Worm (Caenorhabditis elegans) whole organism, young adult: Measurements from ENCODE around the gene C05D12.2.

ENCODE experiments used
- B0261.1 ChIP-seq: sonication (generic microtip); optimal IDR thresholded peaks from 2 replicates; lab custom pipeline; 2016; ENCODE audit warnings: mild to moderate bottlenecking, missing genetic modification characterization, moderate library complexity, missing compliant biosample characterization
- C06A6.2 ChIP-seq: fragments of 200-800 bp; sonication (Bioruptor generic); conservative IDR thresholded peaks from 2 replicates; pipeline ENCODE4 v1.3.6; 2022; ENCODE audit warnings: missing genetic modification characterization, missing compliant biosample characterization
- C17E4.6 ChIP-seq: fragments of 200-800 bp; sonication (Bioruptor generic); IDR thresholded peaks from 2 replicates; pipeline ENCODE4 v1.3.6; 2022; ENCODE audit warnings: missing genetic modification reagents, missing genetic modification characterization, missing compliant biosample characterization
- F33H1.4 ChIP-seq: fragments of 200-800 bp; sonication (Bioruptor generic); IDR thresholded peaks from 2 replicates; pipeline ENCODE4 v1.3.6; 2022; ENCODE audit warnings: missing genetic modification reagents, missing genetic modification characterization, missing compliant biosample characterization
- akir-1 ChIP-seq: fragments of 200-800 bp; sonication (Bioruptor generic); optimal IDR thresholded peaks from 2 replicates; lab custom pipeline; 2018; ENCODE audit warnings: mild to moderate bottlenecking, missing genetic modification characterization, moderate library complexity, missing compliant biosample characterization
- aptf-2 ChIP-seq: fragments of 200-800 bp; sonication (Bioruptor generic); conservative IDR thresholded peaks from 2 replicates; pipeline ENCODE4 v1.3.6; 2022; ENCODE audit warnings: missing genetic modification reagents, missing genetic modification characterization, missing compliant biosample characterization
- atf-7 ChIP-seq: sonication (generic microtip); optimal IDR thresholded peaks from 2 replicates; lab custom pipeline; 2017; ENCODE audit warnings: mild to moderate bottlenecking, missing genetic modification characterization, missing compliant biosample characterization
- attf-3 ChIP-seq: fragments of 200-800 bp; sonication (Bioruptor generic); conservative IDR thresholded peaks from 2 replicates; pipeline ENCODE4 v1.3.6; 2022; ENCODE audit warnings: missing genetic modification reagents, missing genetic modification characterization, missing compliant biosample characterization
- attf-5 ChIP-seq: fragments of 200-800 bp; sonication (Bioruptor generic); optimal IDR thresholded peaks from 2 replicates; lab custom pipeline; 2018; ENCODE audit warnings: mild to moderate bottlenecking, missing genetic modification characterization, missing compliant biosample characterization
- attf-6 ChIP-seq: fragments of 200-800 bp; sonication (Bioruptor generic); IDR thresholded peaks from 2 replicates; pipeline ENCODE4 v1.3.6; 2022; ENCODE audit warnings: missing genetic modification reagents, missing genetic modification characterization, missing compliant biosample characterization
- bed-1 ChIP-seq: fragments of 200-800 bp; sonication (Bioruptor generic); IDR thresholded peaks from 2 replicates; pipeline ENCODE4 v1.3.6; 2022; ENCODE audit warnings: missing genetic modification reagents, missing genetic modification characterization, missing compliant biosample characterization
- cebp-1 ChIP-seq, 2 experiments: fragments of 200-800 bp in 1 of 2; sonication (Bioruptor generic) in 1 of 2; sonication (generic microtip) in 1 of 2; IDR thresholded peaks in 1 of 2; optimal IDR thresholded peaks in 1 of 2; 2 replicates each; pipeline versions ENCODE4 v1.3.6 to Lab custom; 2017 to 2022; ENCODE audit warnings: missing compliant biosample characterization in 2 of 2, missing genetic modification characterization in 2 of 2, mild to moderate bottlenecking in 1 of 2, missing genetic modification reagents in 1 of 2, moderate library complexity in 1 of 2
- ceh-79 ChIP-seq: sonication (generic microtip); optimal IDR thresholded peaks from 2 replicates; lab custom pipeline; 2017; ENCODE audit warnings: mild to moderate bottlenecking, missing genetic modification characterization, missing compliant biosample characterization
- dpff-1 ChIP-seq: sonication (generic microtip); optimal IDR thresholded peaks from 2 replicates; lab custom pipeline; 2017; ENCODE audit warnings: mild to moderate bottlenecking, missing genetic modification characterization, missing compliant biosample characterization
- dpl-1 ChIP-seq: fragments of 150-350 bp; optimal IDR thresholded peaks from 2 replicates; lab custom pipeline; 2014; ENCODE audit warnings: missing biosample characterization, missing genetic modification reagents, missing genetic modification characterization
- ekl-4 ChIP-seq: fragments of 200-800 bp; sonication (Bioruptor generic); IDR thresholded peaks from 2 replicates; pipeline ENCODE4 v1.3.6; 2022; ENCODE audit warnings: missing genetic modification reagents, missing genetic modification characterization, missing compliant biosample characterization
- ets-4 ChIP-seq: fragments of 200-800 bp; sonication (Bioruptor generic); optimal IDR thresholded peaks from 2 replicates; lab custom pipeline; 2018; ENCODE audit warnings: mild to moderate bottlenecking, missing genetic modification characterization, missing compliant biosample characterization
- fkh-3 ChIP-seq: sonication (generic microtip); optimal IDR thresholded peaks from 2 replicates; lab custom pipeline; 2016; ENCODE audit warnings: mild to moderate bottlenecking, missing genetic modification characterization, missing compliant biosample characterization
- hsf-1 ChIP-seq: fragments of 200-800 bp; sonication (Bioruptor generic); IDR thresholded peaks from 2 replicates; pipeline ENCODE4 v1.3.6; 2022; ENCODE audit warnings: missing genetic modification reagents, missing genetic modification characterization, missing compliant biosample characterization
- let-607 ChIP-seq, 2 experiments: fragments of 200-800 bp in 1 of 2; sonication (Bioruptor generic) in 1 of 2; sonication (generic microtip) in 1 of 2; optimal IDR thresholded peaks; 2 replicates each; lab custom pipeline; 2016 to 2018; ENCODE audit warnings: mild to moderate bottlenecking in 2 of 2, missing compliant biosample characterization in 2 of 2, missing genetic modification characterization in 2 of 2, moderate library complexity in 2 of 2, missing genotype in 1 of 2
- lsy-27 ChIP-seq: sonication (generic microtip); optimal IDR thresholded peaks from 2 replicates; lab custom pipeline; 2017; ENCODE audit warnings: missing genetic modification characterization, mild to moderate bottlenecking, missing compliant biosample characterization, antibody characterized with exemption, missing genotype, borderline replicate concordance; ENCODE audit not compliant: insufficient read depth
- madf-10 ChIP-seq: sonication (generic microtip); optimal IDR thresholded peaks from 2 replicates; lab custom pipeline; 2016; ENCODE audit warnings: mild to moderate bottlenecking, missing genetic modification characterization, missing compliant biosample characterization
- madf-3 ChIP-seq: fragments of 200-800 bp; sonication (Bioruptor generic); IDR thresholded peaks from 2 replicates; pipeline ENCODE4 v1.3.6; 2022; ENCODE audit warnings: missing genetic modification reagents, missing genetic modification characterization, missing compliant biosample characterization
- madf-6 ChIP-seq: fragments of 200-800 bp; sonication (Bioruptor generic); IDR thresholded peaks from 2 replicates; pipeline ENCODE4 v1.3.6; 2022; ENCODE audit warnings: missing genetic modification reagents, missing genetic modification characterization, missing compliant biosample characterization
- mel-28 ChIP-seq: sonication (generic microtip); optimal IDR thresholded peaks from 2 replicates; lab custom pipeline; 2016; ENCODE audit warnings: borderline replicate concordance, mild to moderate bottlenecking, missing genetic modification characterization, missing compliant biosample characterization
- nhr-179 ChIP-seq: sonication (generic microtip); optimal IDR thresholded peaks from 2 replicates; lab custom pipeline; 2016; ENCODE audit warnings: mild to moderate bottlenecking, missing genetic modification characterization, missing compliant biosample characterization
- nhr-80 ChIP-seq: sonication (generic microtip); optimal IDR thresholded peaks from 2 replicates; lab custom pipeline; 2016; ENCODE audit warnings: missing genetic modification characterization, missing compliant biosample characterization
- nhr-90 ChIP-seq: sonication (generic microtip); optimal IDR thresholded peaks from 2 replicates; lab custom pipeline; 2016; ENCODE audit warnings: missing genotype, mild to moderate bottlenecking, missing genetic modification characterization, missing compliant biosample characterization
- pbrm-1 ChIP-seq: fragments of 200-800 bp; sonication (Bioruptor generic); IDR thresholded peaks from 2 replicates; pipeline ENCODE4 v1.3.6; 2022; ENCODE audit warnings: missing genetic modification reagents, missing genetic modification characterization, missing compliant biosample characterization
- pha-4 ChIP-seq: fragments of 150-350 bp; sonication (generic microtip); optimal IDR thresholded peaks from 2 replicates; lab custom pipeline; 2014; ENCODE audit warnings: missing biosample characterization, missing genetic modification reagents, missing genetic modification characterization
- rpc-1 ChIP-seq, 2 experiments: fragments of 150-350 bp in 1 of 2; sonication (generic microtip) in 1 of 2; optimal IDR thresholded peaks; 2 replicates each; lab custom pipeline; 2014 to 2018; ENCODE audit warnings: missing biosample characterization in 1 of 2, missing genetic modification characterization in 1 of 2, missing genetic modification reagents in 1 of 2, missing genotype in 1 of 2
- snpc-4 ChIP-seq, 5 experiments: fragments of 150-350 bp in 1 of 5; sonication (generic microtip) in 4 of 5; optimal IDR thresholded peaks; 2 replicates each; lab custom pipeline; 2014 to 2018; ENCODE audit warnings: missing genetic modification characterization in 5 of 5, missing biosample characterization in 3 of 5, antibody characterized with exemption in 2 of 5, mild to moderate bottlenecking in 2 of 5, missing compliant biosample characterization in 2 of 5, missing genotype in 2 of 5, moderate library complexity in 2 of 5, missing genetic modification reagents in 1 of 5
- unc-130 ChIP-seq: sonication (generic microtip); optimal IDR thresholded peaks from 2 replicates; lab custom pipeline; 2016; ENCODE audit warnings: missing genetic modification reagents, missing genetic modification characterization, missing compliant biosample characterization
- ztf-18 ChIP-seq: sonication (generic microtip); optimal IDR thresholded peaks from 2 replicates; lab custom pipeline; 2016; ENCODE audit warnings: missing genotype, mild to moderate bottlenecking, missing genetic modification characterization, missing compliant biosample characterization

Gene C05D12.2

DNA sequence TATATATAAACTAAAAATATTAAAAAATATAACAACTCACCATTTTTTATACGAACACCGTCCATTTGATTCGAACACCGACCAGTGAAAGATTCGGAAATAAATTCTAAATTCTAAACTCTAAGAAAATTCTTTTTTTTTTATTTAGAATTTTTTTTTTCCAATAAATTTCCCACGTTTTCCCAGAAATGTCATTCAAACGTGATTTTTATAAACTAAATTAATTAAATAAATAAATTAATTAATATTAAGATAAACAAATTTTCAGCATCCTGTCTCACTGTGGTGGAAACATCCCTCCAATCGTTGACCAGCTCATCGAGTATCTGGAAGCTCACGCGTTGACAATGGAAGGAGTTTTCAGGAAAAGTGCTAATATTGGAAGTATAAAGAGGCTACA is 49.4 kb downstream of the C05D12.2 start, which contains the start of gene klp-17:
klp-17 (minus strand) TSS at position 101 of the 400 bp plus-strand sequence.
- TF ChIP-seq madf-10 (tag; lab: Kevin White, UChicago) (no peak), attf-6 (GFP tag; lab: Robert Waterston, UW) (no peak), lsy-27 (tag; lab: Kevin White, UChicago) (no peak), rpc-1 (optimal IDR thresholded peaks at IDR 0.05; lab: Kevin White, UChicago) (no peak), rpc-1 (tag; optimal IDR thresholded peaks at IDR 0.05; lab: Kevin White, UChicago) (no peak), hsf-1 (GFP tag; lab: Robert Waterston, UW) (no peak), ets-4 (GFP tag; lab: Kevin White, UChicago) (no peak), attf-5 (GFP tag; lab: Kevin White, UChicago) (no peak), akir-1 (GFP tag; lab: Kevin White, UChicago) (no peak), cebp-1 (GFP tag; IDR thresholded peaks at IDR 0.05; lab: Robert Waterston, UW) (no peak), cebp-1 (tag; optimal IDR thresholded peaks at IDR 0.05; lab: Kevin White, UChicago) (no peak), ztf-18 (tag; lab: Kevin White, UChicago) (no peak), C06A6.2 (no peak), attf-3 (GFP tag; lab: Robert Waterston, UW) (no peak), ceh-79 (tag; lab: Kevin White, UChicago) (no peak), nhr-179 (tag; lab: Kevin White, UChicago) (no peak), nhr-90 (tag; lab: Kevin White, UChicago) (no peak), madf-3 (GFP tag; lab: Robert Waterston, UW) (no peak)
- TF ChIP-seq, all 124 proteins: peak for 0

DNA sequence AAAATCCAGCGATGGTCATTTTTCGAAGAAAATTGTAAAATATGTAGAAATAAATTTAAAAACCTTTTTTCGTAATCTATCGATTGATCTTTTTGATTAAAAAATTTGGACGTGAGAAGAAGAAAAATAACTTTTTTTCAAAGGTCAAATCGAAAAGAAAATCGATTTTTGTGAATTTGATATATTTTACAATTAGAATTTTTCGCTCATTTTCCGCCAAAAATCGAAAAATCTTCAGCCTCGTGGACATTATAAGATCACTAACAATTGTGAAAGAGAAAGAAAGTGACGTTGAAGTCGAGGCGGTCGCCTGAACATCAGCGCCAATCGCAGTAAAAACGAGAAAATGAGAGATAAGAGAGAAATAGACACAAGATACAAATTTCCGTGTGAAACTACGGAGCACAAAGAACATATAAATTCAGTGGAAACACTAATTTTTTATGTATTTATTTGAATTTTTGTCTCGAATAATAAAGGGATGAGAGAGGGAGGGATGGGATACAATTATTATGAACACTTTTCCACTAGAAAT is 51.5 kb downstream of the C05D12.2 start, which contains the start of gene cisd-1:
cisd-1 (minus strand) TSS at position 51 of the 535 bp plus-strand sequence.
- TF ChIP-seq unc-130: no peak
- no peak for TF ChIP-seq dpff-1 (tag; lab: Kevin White, UChicago)
- no peak for TF ChIP-seq fkh-3 (tag; lab: Kevin White, UChicago)
- no peak for TF ChIP-seq bed-1
- no peak for TF ChIP-seq rpc-1 (optimal IDR thresholded peaks at IDR 0.05; lab: Kevin White, UChicago)
- no peak for TF ChIP-seq rpc-1 (tag; optimal IDR thresholded peaks at IDR 0.05; lab: Kevin White, UChicago)
- no peak for TF ChIP-seq B0261.1 (tag; lab: Kevin White, UChicago)
- no peak for TF ChIP-seq madf-10 (tag; lab: Kevin White, UChicago)
- TF ChIP-seq mel-28: no peak
- TF ChIP-seq ekl-4 (GFP tag; lab: Robert Waterston, UW): 0 out of 2 replicates have a peak, but pooled peaks have one; percentile 32
- TF ChIP-seq lsy-27 (tag; lab: Kevin White, UChicago): no peak
- TF ChIP-seq dpl-1 (GFP tag; lab: Kevin White, UChicago): no peak
- no peak for TF ChIP-seq aptf-2
- TF ChIP-seq snpc-4 (GFP tag; optimal IDR thresholded peaks at IDR 0.05; lab: Kevin White, UChicago): no peak
- no peak for TF ChIP-seq snpc-4 (tag; optimal IDR thresholded peaks at IDR 0.05; lab: Kevin White, UChicago)
- 0 out of 2 replicates have a peak, but pooled peaks have one; percentile 30 for TF ChIP-seq pbrm-1 (GFP tag; lab: Robert Waterston, UW)
- TF ChIP-seq pha-4 (tag; lab: Kevin White, UChicago): no peak
- peak; percentile 32 for TF ChIP-seq atf-7 (tag; lab: Kevin White, UChicago)
- peak; percentile 5 for TF ChIP-seq ztf-18 (tag; lab: Kevin White, UChicago)
- TF ChIP-seq nhr-80: peak; percentile 61
- TF ChIP-seq C17E4.6 (GFP tag; lab: Robert Waterston, UW): no peak
- TF ChIP-seq let-607 (tag; optimal IDR thresholded peaks at IDR 0.05; lab: Kevin White, UChicago): no peak
- TF ChIP-seq F33H1.4 (GFP tag; lab: Robert Waterston, UW): no peak
- 0 out of 2 replicates have a peak, but pooled peaks have one; percentile 16 for TF ChIP-seq madf-6 (GFP tag; lab: Robert Waterston, UW)
- TF ChIP-seq ets-4 (GFP tag; lab: Kevin White, UChicago): no peak
- TF ChIP-seq cebp-1 (GFP tag; IDR thresholded peaks at IDR 0.05; lab: Robert Waterston, UW): peak; percentile 25; the same call in 1 of the 2 replicates
- TF ChIP-seq cebp-1 (tag; optimal IDR thresholded peaks at IDR 0.05; lab: Kevin White, UChicago): peak; percentile 59
